Fruit fly (Drosophila melanogaster): ENCODE data around the gene CG6678.
A peak's percentile ranks its signal among the peaks of the same experiment; 100 is the strongest.

The CG6678 gene

DNA sequence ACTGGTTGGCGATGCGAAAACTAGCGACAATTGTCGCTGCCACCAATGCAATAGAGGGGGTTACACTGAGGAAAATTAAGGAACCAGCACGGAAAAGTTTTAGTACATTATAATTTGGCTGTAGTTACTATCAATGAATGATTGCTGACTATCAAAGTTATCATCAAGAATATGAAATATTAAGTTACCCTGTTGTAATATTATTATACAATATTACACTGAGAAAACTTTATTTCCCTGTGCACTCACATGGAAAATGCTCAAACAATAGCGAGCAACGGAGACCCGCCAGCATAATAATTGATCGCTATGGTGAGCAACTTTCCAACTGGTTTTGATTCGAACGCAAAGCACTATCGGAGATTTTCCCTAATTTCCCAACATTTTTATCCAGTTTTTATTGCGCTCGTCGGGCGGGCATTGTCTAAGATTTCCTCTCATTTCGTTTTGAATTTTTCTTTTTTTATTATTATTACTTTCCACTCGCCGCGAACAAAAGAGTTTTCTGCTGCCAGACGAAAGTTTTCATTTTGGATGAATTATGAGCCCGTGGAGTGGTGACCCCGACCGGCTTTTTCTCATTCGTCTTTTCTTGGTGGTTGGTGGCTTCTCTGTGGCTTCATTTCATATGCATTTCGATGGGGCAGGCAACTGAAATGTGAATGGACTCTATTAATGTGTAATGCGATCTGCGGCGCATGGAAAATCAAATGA lies 24.5 kb upstream of the CG6678 start (continued):
- TF ChIP-seq CG17361 (GFP tag; IDR thresholded peaks at IDR 0.05) (peak; percentile 90), croc (GFP tag; conservative IDR thresholded peaks at IDR 0.05) (peak; percentile 79; the same call in 2 of the 3 replicates), eyg (GFP tag; optimal IDR thresholded peaks at IDR 0.05) (no peak), CG7786 (GFP tag; optimal IDR thresholded peaks at IDR 0.05) (no peak), CG4424 (GFP tag; optimal IDR thresholded peaks at IDR 0.05) (peak; percentile 64), CG1529 (GFP tag; optimal IDR thresholded peaks at IDR 0.05) (peak; percentile 86), luna (GFP tag; optimal IDR thresholded peaks at IDR 0.05) (no peak), Atf3 (GFP tag; optimal IDR thresholded peaks at IDR 0.05) (peak; percentile 13), CG6813 (GFP tag; optimal IDR thresholded peaks at IDR 0.05) (peak; percentile 25), gcm2 (GFP tag; optimal IDR thresholded peaks at IDR 0.05) (no peak), sqz (GFP tag; optimal IDR thresholded peaks at IDR 0.05) (peak; percentile 49), CG18262 (tag; optimal IDR thresholded peaks at IDR 0.05) (peak; percentile 92), H15 (GFP tag; IDR thresholded peaks at IDR 0.05) (peak; percentile 76), prd (optimal IDR thresholded peaks at IDR 0.05) (no peak), prd (GFP tag; IDR thresholded peaks at IDR 0.05) (peak; percentile 77), CG1832 (GFP tag; optimal IDR thresholded peaks at IDR 0.05) (no peak), CG18619 (GFP tag; optimal IDR thresholded peaks at IDR 0.05) (peak; percentile 62), TFAM (GFP tag; optimal IDR thresholded peaks at IDR 0.05) (peak; percentile 11), sisA (GFP tag; IDR thresholded peaks at IDR 0.05) (peak; percentile 74), Dref (GFP tag; IDR thresholded peaks at IDR 0.05) (no peak), CG16863 (GFP tag; optimal IDR thresholded peaks at IDR 0.05) (peak; percentile 26), CG7357 (GFP tag; IDR thresholded peaks at IDR 0.05) (peak; percentile 68; the same call in 1 of the 3 replicates), trh (GFP tag; optimal IDR thresholded peaks at IDR 0.05) (peak; percentile 25), Antp (GFP tag; optimal IDR thresholded peaks at IDR 0.05) (peak; percentile 63), lov (optimal IDR thresholded peaks at IDR 0.05) (no peak), lov (GFP tag; IDR thresholded peaks at IDR 0.05) (0 out of 3 replicates have a peak, but pooled peaks have one; percentile 6), CG7745 (tag; optimal IDR thresholded peaks at IDR 0.05) (no peak), Spps (tag; optimal IDR thresholded peaks at IDR 0.05) (peak; percentile 56), gro (GFP tag; optimal IDR thresholded peaks at IDR 0.05) (no peak), twi (tag; optimal IDR thresholded peaks at IDR 0.05) (peak; percentile 59), CG31365 (tag; optimal IDR thresholded peaks at IDR 0.05) (peak; percentile 34), ara (GFP tag; IDR thresholded peaks at IDR 0.05) (peak; percentile 90), CG32772 (GFP tag; IDR thresholded peaks at IDR 0.05) (peak; percentile 73), E2f2 (GFP tag; IDR thresholded peaks at IDR 0.05) (peak; percentile 48; the same call in 1 of the 2 replicates), en (GFP tag; optimal IDR thresholded peaks at IDR 0.05) (peak; percentile 21), HLH54F (GFP tag; optimal IDR thresholded peaks at IDR 0.05) (no peak), CG9215 (GFP tag; IDR thresholded peaks at IDR 0.05) (no peak), CG3065 (GFP tag; optimal IDR thresholded peaks at IDR 0.05) (peak; percentile 16), Lhr (GFP tag; optimal IDR thresholded peaks at IDR 0.05) (peak; percentile 73), CG4360 (GFP tag; IDR thresholded peaks at IDR 0.05) (no peak; the same call in 1 of the 2 replicates), CG17186 (GFP tag; optimal IDR thresholded peaks at IDR 0.05) (peak; percentile 21), NK7.1 (GFP tag; optimal IDR thresholded peaks at IDR 0.05) (no peak), CG1603 (tag; optimal IDR thresholded peaks at IDR 0.05) (peak; percentile 96), cwo (GFP tag; optimal IDR thresholded peaks at IDR 0.05) (no peak), Dad (GFP tag; optimal IDR thresholded peaks at IDR 0.05) (no peak), Dbx (GFP tag; IDR thresholded peaks at IDR 0.05) (no peak), odd (GFP tag; optimal IDR thresholded peaks at IDR 0.05) (peak; percentile 68), Ada2b (GFP tag; IDR thresholded peaks at IDR 0.05) (peak; percentile 22; the same call in 1 of the 2 replicates), slp2 (GFP tag; optimal IDR thresholded peaks at IDR 0.05) (peak; percentile 0), CG2129 (GFP tag; IDR thresholded peaks at IDR 0.05; ENCODE audit: partially characterized antibody) (no peak), CG17359 (tag; optimal IDR thresholded peaks at IDR 0.05) (peak; percentile 81)
